Worm (Caenorhabditis elegans): ENCODE data around the gene C15B12.3.

The C15B12.3 gene

DNA sequence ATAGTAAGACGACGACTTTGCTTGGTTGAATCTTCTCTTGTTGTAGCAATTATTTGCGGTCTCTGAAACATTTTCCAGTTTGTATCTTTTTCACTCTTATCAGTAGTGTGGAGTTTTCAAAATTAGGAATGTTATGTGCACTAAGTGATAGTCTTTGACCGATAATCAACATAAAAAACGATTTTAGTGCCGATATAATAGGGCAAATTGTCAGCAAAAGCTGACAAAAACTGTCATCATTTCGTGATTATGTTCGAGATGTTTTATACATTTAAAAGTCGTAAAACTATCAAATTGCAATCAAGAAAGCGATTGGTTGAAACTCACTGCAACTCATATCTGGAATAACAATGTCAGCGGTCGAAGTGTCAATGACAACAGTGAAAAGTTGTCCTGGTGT is 22.1 kb downstream of the C15B12.3 start (continued):
- no peak for TF ChIP-seq sdz-12 (GFP tag; optimal IDR thresholded peaks at IDR 0.05)
- no peak for TF ChIP-seq skn-1 (tag; optimal IDR thresholded peaks at IDR 0.05)
- TF ChIP-seq daf-16 (GFP tag; optimal IDR thresholded peaks at IDR 0.05), result no peak
- peak; percentile 91 for TF ChIP-seq daf-16 (tag; optimal IDR thresholded peaks at IDR 0.05)
- TF ChIP-seq tag-97 (GFP tag; IDR thresholded peaks at IDR 0.05), result no peak
- no peak for TF ChIP-seq snpc-4 (tag; optimal IDR thresholded peaks at IDR 0.05)
- no peak for TF ChIP-seq mxl-2 (GFP tag; conservative IDR thresholded peaks at IDR 0.05)
- no peak for TF ChIP-seq aha-1 (tag)
- TF ChIP-seq nhr-48 (tag; optimal IDR thresholded peaks at IDR 0.05), result no peak
- TF ChIP-seq nhr-102 (tag; optimal IDR thresholded peaks at IDR 0.05), result no peak
- no peak for TF ChIP-seq snpc-1.2 (GFP tag; IDR thresholded peaks at IDR 0.05)
- TF ChIP-seq D1046.2 (GFP tag; IDR thresholded peaks at IDR 0.05), result no peak
- TF ChIP-seq set-16 (GFP tag; IDR thresholded peaks at IDR 0.05), result no peak

DNA sequence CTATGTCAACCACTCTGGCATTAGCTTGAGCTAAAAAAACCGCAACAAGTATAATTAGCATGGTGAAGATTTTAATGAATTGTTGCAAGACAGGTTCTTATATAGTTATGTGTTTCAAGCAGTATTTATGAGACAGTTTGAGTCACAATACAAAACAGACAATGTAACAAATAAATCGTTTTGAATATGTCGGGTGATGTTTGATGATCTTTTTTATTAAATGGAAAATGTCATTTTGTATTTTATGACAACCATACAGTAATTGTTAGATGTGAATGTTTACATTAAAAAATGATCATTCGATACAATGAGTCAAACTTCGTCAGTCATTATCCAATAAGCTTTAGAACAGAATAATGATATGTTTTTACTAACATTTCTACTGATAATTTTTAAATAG is 24.0 kb downstream of the C15B12.3 start, which contains the start of gene K10C2.7:
K10C2.7 (minus strand) TSS at position 101 of the 400 bp plus-strand sequence.
- TF ChIP-seq pha-4 (GFP tag; IDR thresholded peaks at IDR 0.05), result no peak
- no peak for TF ChIP-seq pha-4 (tag; optimal IDR thresholded peaks at IDR 0.05)
- TF ChIP-seq snpc-4 (tag; optimal IDR thresholded peaks at IDR 0.05), result no peak
- no peak for TF ChIP-seq aha-1 (tag)
- no peak for TF ChIP-seq nhr-25 (tag; optimal IDR thresholded peaks at IDR 0.05; ENCODE audit: borderline replicate concordance, insufficient read depth)
- TF ChIP-seq dmd-8 (GFP tag; IDR thresholded peaks at IDR 0.05), result no peak
- no peak for TF ChIP-seq Y75B8A.6 (GFP tag; IDR thresholded peaks at IDR 0.05)
- TF ChIP-seq R02D3.7 (tag; optimal IDR thresholded peaks at IDR 0.05), result no peak
- TF ChIP-seq dve-1 (tag; optimal IDR thresholded peaks at IDR 0.05; ENCODE audit: insufficient read depth), result peak; percentile 19

DNA sequence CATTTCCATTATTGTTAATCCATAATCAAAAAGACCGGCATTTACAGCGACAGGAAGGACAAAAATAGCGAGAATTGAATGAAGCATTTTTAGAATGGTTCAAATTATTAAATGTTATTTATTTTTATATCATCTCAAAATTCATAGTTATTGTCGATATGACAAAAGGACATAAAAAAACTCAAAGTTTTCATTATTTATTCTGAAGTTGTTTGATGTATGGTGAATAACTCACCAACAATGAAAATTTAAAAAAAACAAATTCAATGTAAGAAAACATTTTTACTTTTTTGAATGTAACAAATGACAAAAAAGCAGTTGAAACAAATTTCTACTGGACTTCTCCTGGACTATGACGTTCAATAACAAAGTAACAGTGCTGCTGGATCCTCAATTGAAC is 26.9 kb downstream of the C15B12.3 start, which contains the start of gene K10C2.14:
K10C2.14 (minus strand) TSS at position 101 of the 400 bp plus-strand sequence.
- TF ChIP-seq lin-39 (tag; optimal IDR thresholded peaks at IDR 0.05) (no peak), ceh-82 (tag; optimal IDR thresholded peaks at IDR 0.05) (no peak), nhr-28 (tag; optimal IDR thresholded peaks at IDR 0.05) (no peak), tra-1 (GFP tag; IDR thresholded peaks at IDR 0.05) (no peak), dmd-6 (GFP tag; IDR thresholded peaks at IDR 0.05) (no peak), lir-3 (tag; optimal IDR thresholded peaks at IDR 0.05) (no peak), unc-130 (GFP tag; optimal IDR thresholded peaks at IDR 0.05) (no peak), hlh-30 (tag; optimal IDR thresholded peaks at IDR 0.05; ENCODE audit: insufficient read depth) (no peak), aha-1 (tag) (no peak), ama-1 (optimal IDR thresholded peaks at IDR 0.05) (no peak), pha-4 (GFP tag; IDR thresholded peaks at IDR 0.05) (no peak), pha-4 (tag; optimal IDR thresholded peaks at IDR 0.05) (no peak), ceh-32 (tag; optimal IDR thresholded peaks at IDR 0.05; ENCODE audit: poor library complexity) (no peak), nhr-10 (tag; optimal IDR thresholded peaks at IDR 0.05) (no peak), lin-29 (GFP tag; IDR thresholded peaks at IDR 0.05) (no peak), F37D6.2 (tag; optimal IDR thresholded peaks at IDR 0.05) (no peak), set-16 (GFP tag; IDR thresholded peaks at IDR 0.05) (no peak), F10B5.3 (tag; optimal IDR thresholded peaks at IDR 0.05) (no peak), hlh-11 (tag; optimal IDR thresholded peaks at IDR 0.05) (no peak), ztf-7 (tag; optimal IDR thresholded peaks at IDR 0.05) (no peak), lin-1 (GFP tag; IDR thresholded peaks at IDR 0.05) (no peak)

DNA sequence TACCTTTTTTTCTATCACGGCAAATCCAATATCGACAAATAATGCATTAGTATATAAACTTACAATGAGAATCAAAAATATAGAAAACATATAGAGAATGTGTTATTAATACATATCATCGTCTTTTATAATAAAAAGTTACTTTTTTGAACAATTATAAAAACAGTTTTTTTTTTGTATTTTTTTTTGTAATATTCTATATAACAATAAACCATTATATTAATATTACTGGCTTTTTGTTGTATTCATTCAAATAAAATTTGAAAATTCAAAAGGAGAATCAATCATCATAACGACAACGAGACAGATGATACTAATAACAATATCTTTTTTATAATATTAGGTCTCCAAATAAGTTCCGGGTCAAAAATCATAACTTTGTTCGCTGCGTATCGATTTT is 29.8 kb downstream of the C15B12.3 start, which contains the start of gene K10C2.8:
K10C2.8 (minus strand) TSS at position 101 of the 400 bp plus-strand sequence.
- TF ChIP-seq aha-1 (tag), result no peak
- no peak for TF ChIP-seq arid-1 (GFP tag; conservative IDR thresholded peaks at IDR 0.05)
- no peak for TF ChIP-seq lin-15B (tag; optimal IDR thresholded peaks at IDR 0.05)
- no peak for TF ChIP-seq php-3 (GFP tag; IDR thresholded peaks at IDR 0.05)
- no peak for TF ChIP-seq zag-1 (tag; optimal IDR thresholded peaks at IDR 0.05)
- TF ChIP-seq mxl-3 (GFP tag; optimal IDR thresholded peaks at IDR 0.05), result no peak
- TF ChIP-seq lir-3 (tag; optimal IDR thresholded peaks at IDR 0.05), result no peak

Measured in whole organism, L4 larva.